Worm (Caenorhabditis elegans) whole organism, L1 larva: ENCODE measurements around the gene clec-165.

ENCODE experiments used
- C04F5.9 ChIP-seq: sonication (generic microtip); optimal IDR thresholded peaks from 2 replicates; lab custom pipeline; 2016; ENCODE audit warnings: missing genetic modification characterization, missing compliant biosample characterization
- C16A3.4 ChIP-seq: fragments of 150-350 bp; optimal IDR thresholded peaks from 2 replicates; lab custom pipeline; 2014; ENCODE audit warnings: missing biosample characterization, missing genetic modification characterization
- F16B12.6 ChIP-seq: fragments of 150-350 bp; optimal IDR thresholded peaks from 2 replicates; lab custom pipeline; 2014; ENCODE audit warnings: missing biosample characterization, missing genetic modification characterization
- Y116A8C.19 ChIP-seq: sonication (generic microtip); optimal IDR thresholded peaks from 2 replicates; lab custom pipeline; 2016; ENCODE audit warnings: missing compliant biosample characterization, missing genetic modification characterization, borderline replicate concordance
- aly-2 ChIP-seq: fragments of 150-350 bp; optimal IDR thresholded peaks from 2 replicates; lab custom pipeline; 2014; ENCODE audit warnings: missing biosample characterization, missing genetic modification characterization
- ama-1 ChIP-seq: fragments of 150-350 bp; optimal IDR thresholded peaks from 2 replicates; lab custom pipeline; 2014
- blmp-1 ChIP-seq: fragments of 150-350 bp; optimal IDR thresholded peaks from 2 replicates; lab custom pipeline; 2014; ENCODE audit warnings: missing biosample characterization, missing genetic modification characterization
- ceh-63 ChIP-seq: fragments of 200-800 bp; sonication (Bioruptor generic); optimal IDR thresholded peaks from 2 replicates; lab custom pipeline; 2018; ENCODE audit warnings: mild to moderate bottlenecking, missing genetic modification characterization, missing compliant biosample characterization
- ceh-8 ChIP-seq: fragments of 200-800 bp; sonication (Bioruptor generic); optimal IDR thresholded peaks from 2 replicates; lab custom pipeline; 2018; ENCODE audit warnings: mild to moderate bottlenecking, missing genetic modification characterization, moderate library complexity, missing compliant biosample characterization
- ceh-82 ChIP-seq, 3 experiments: fragments of 150-350 bp in 1 of 3; sonication (generic microtip) in 2 of 3; optimal IDR thresholded peaks; 2 replicates each; lab custom pipeline; 2014 to 2017; ENCODE audit warnings: missing biosample characterization in 3 of 3, missing genetic modification characterization in 3 of 3
- ceh-88 ChIP-seq: fragments of 200-800 bp; sonication (Bioruptor generic); IDR thresholded peaks from 2 replicates; pipeline ENCODE4 v1.3.6; 2022; ENCODE audit warnings: missing genetic modification characterization, missing compliant biosample characterization
- efl-1 ChIP-seq, 4 experiments: fragments of 150-350 bp; optimal IDR thresholded peaks in 3 of 4; peaks in 1 of 4; 1 replicate in 1 of 4; 2 replicates in 3 of 4; lab custom pipeline; 2014; ENCODE audit warnings: missing biosample characterization in 2 of 4, missing genetic modification characterization in 2 of 4, missing genetic modification reagents in 2 of 4
- efl-3 ChIP-seq: fragments of 200-800 bp; sonication (Bioruptor generic); optimal IDR thresholded peaks from 2 replicates; lab custom pipeline; 2018; ENCODE audit warnings: mild to moderate bottlenecking, missing genetic modification characterization, missing compliant biosample characterization
- egl-13 ChIP-seq: sonication (generic microtip); optimal IDR thresholded peaks from 2 replicates; lab custom pipeline; 2016; ENCODE audit warnings: missing genotype, missing genetic modification reagents, missing genetic modification characterization, missing compliant biosample characterization
- egl-27 ChIP-seq, 2 experiments: fragments of 150-350 bp in 1 of 2; sonication (generic microtip); optimal IDR thresholded peaks; 3 replicates each; lab custom pipeline; 2017 to 2018; ENCODE audit warnings: missing biosample characterization in 2 of 2, missing genetic modification characterization in 2 of 2, missing genetic modification reagents in 2 of 2
- ets-5 ChIP-seq: fragments of 200-800 bp; sonication (Bioruptor generic); IDR thresholded peaks from 2 replicates; pipeline ENCODE4 v1.3.6; 2022; ENCODE audit warnings: missing genetic modification characterization, missing compliant biosample characterization
- fkh-4 ChIP-seq: sonication (generic microtip); optimal IDR thresholded peaks from 2 replicates; lab custom pipeline; 2016; ENCODE audit warnings: missing compliant biosample characterization, missing genetic modification characterization, borderline replicate concordance
- fkh-8 ChIP-seq: sonication (generic microtip); optimal IDR thresholded peaks from 2 replicates; lab custom pipeline; 2016; ENCODE audit warnings: mild to moderate bottlenecking, missing genetic modification characterization, missing compliant biosample characterization
- fos-1 ChIP-seq: fragments of 150-350 bp; optimal IDR thresholded peaks from 2 replicates; lab custom pipeline; 2014; ENCODE audit warnings: missing biosample characterization, missing genetic modification characterization
- grh-1 ChIP-seq: fragments of 200-800 bp; sonication (Bioruptor generic); IDR thresholded peaks from 2 replicates; pipeline ENCODE4 v1.3.6; 2022; ENCODE audit warnings: missing genetic modification reagents, missing genetic modification characterization, missing compliant biosample characterization
- hlh-17 ChIP-seq: fragments of 200-800 bp; sonication (Bioruptor generic); optimal IDR thresholded peaks from 2 replicates; lab custom pipeline; 2018; ENCODE audit warnings: missing genetic modification characterization, mild to moderate bottlenecking, missing compliant biosample characterization, moderate library complexity, borderline replicate concordance
- hlh-4 ChIP-seq: sonication (generic microtip); optimal IDR thresholded peaks from 2 replicates; lab custom pipeline; 2016; ENCODE audit warnings: mild to moderate bottlenecking, missing genetic modification characterization, missing compliant biosample characterization
- hpl-2 ChIP-seq: fragments of 150-350 bp; optimal IDR thresholded peaks from 2 replicates; lab custom pipeline; 2014; ENCODE audit warnings: missing biosample characterization, missing genetic modification reagents, missing genetic modification characterization
- irx-1 ChIP-seq: sonication (generic microtip); optimal IDR thresholded peaks from 2 replicates; lab custom pipeline; 2016; ENCODE audit warnings: missing genetic modification characterization, missing compliant biosample characterization
- isw-1 ChIP-seq: fragments of 200-800 bp; sonication (Bioruptor generic); IDR thresholded peaks from 2 replicates; pipeline ENCODE4 v1.3.6; 2022; ENCODE audit warnings: missing genetic modification characterization, missing compliant biosample characterization
- jun-1 ChIP-seq: fragments of 150-350 bp; optimal IDR thresholded peaks from 2 replicates; lab custom pipeline; 2014; ENCODE audit warnings: missing biosample characterization, missing genetic modification reagents, missing genetic modification characterization
- lin-13 ChIP-seq: fragments of 150-350 bp; optimal IDR thresholded peaks from 2 replicates; lab custom pipeline; 2014; ENCODE audit warnings: missing biosample characterization, missing genetic modification reagents, missing genetic modification characterization
- lin-14 ChIP-seq: fragments of 200-800 bp; sonication (Bioruptor generic); optimal IDR thresholded peaks from 2 replicates; lab custom pipeline; 2018; ENCODE audit warnings: mild to moderate bottlenecking, missing genetic modification characterization, moderate library complexity, missing compliant biosample characterization
- lin-15B ChIP-seq: fragments of 150-350 bp; sonication (generic microtip); optimal IDR thresholded peaks from 3 replicates; lab custom pipeline; 2014; ENCODE audit warnings: missing biosample characterization, missing genetic modification characterization
- lin-35 ChIP-seq, 2 experiments: fragments of 150-350 bp; optimal IDR thresholded peaks; 2 replicates each; lab custom pipeline; 2014; ENCODE audit warnings: missing biosample characterization in 2 of 2, missing genetic modification characterization in 2 of 2, missing genetic modification reagents in 2 of 2
- lin-39 ChIP-seq: fragments of 150-350 bp; optimal IDR thresholded peaks from 2 replicates; lab custom pipeline; 2014; ENCODE audit warnings: missing biosample characterization, missing genetic modification reagents, missing genetic modification characterization
- mab-9 ChIP-seq: fragments of 200-800 bp; sonication (Bioruptor generic); IDR thresholded peaks from 2 replicates; pipeline ENCODE4 v1.3.6; 2022; ENCODE audit warnings: missing genetic modification reagents, missing genetic modification characterization, missing compliant biosample characterization
- mef-2 ChIP-seq: fragments of 150-350 bp; optimal IDR thresholded peaks from 2 replicates; lab custom pipeline; 2014; ENCODE audit warnings: missing biosample characterization, missing genetic modification characterization
- nhr-11 ChIP-seq: fragments of 150-350 bp; optimal IDR thresholded peaks from 2 replicates; lab custom pipeline; 2014; ENCODE audit warnings: missing biosample characterization, missing genetic modification characterization
- nhr-12 ChIP-seq: sonication (generic microtip); optimal IDR thresholded peaks from 2 replicates; lab custom pipeline; 2017; ENCODE audit warnings: missing biosample characterization, missing genetic modification characterization
- nhr-237 ChIP-seq: fragments of 150-350 bp; optimal IDR thresholded peaks from 2 replicates; lab custom pipeline; 2014; ENCODE audit warnings: missing biosample characterization, missing genetic modification characterization
- nhr-28 ChIP-seq: fragments of 150-350 bp; optimal IDR thresholded peaks from 2 replicates; lab custom pipeline; 2014; ENCODE audit warnings: missing biosample characterization, missing genetic modification characterization
- nhr-47 ChIP-seq: sonication (generic microtip); optimal IDR thresholded peaks from 2 replicates; lab custom pipeline; 2016; ENCODE audit warnings: mild to moderate bottlenecking, missing genetic modification characterization, moderate library complexity, missing compliant biosample characterization
- nhr-76 ChIP-seq: sonication (generic microtip); optimal IDR thresholded peaks from 2 replicates; lab custom pipeline; 2017; ENCODE audit warnings: missing biosample characterization, missing genetic modification characterization
- nhr-77 ChIP-seq: fragments of 150-350 bp; optimal IDR thresholded peaks from 2 replicates; lab custom pipeline; 2014; ENCODE audit warnings: missing biosample characterization, missing genetic modification characterization
- nhr-90 ChIP-seq: sonication (generic microtip); optimal IDR thresholded peaks from 2 replicates; lab custom pipeline; 2016; ENCODE audit warnings: mild to moderate bottlenecking, missing genetic modification characterization, missing compliant biosample characterization; ENCODE audit not compliant: poor library complexity
- pqm-1 ChIP-seq: sonication (generic microtip); optimal IDR thresholded peaks from 3 replicates; lab custom pipeline; 2017; ENCODE audit warnings: missing biosample characterization, missing genetic modification characterization
- skn-1 ChIP-seq: fragments of 150-350 bp; optimal IDR thresholded peaks from 2 replicates; lab custom pipeline; 2014; ENCODE audit warnings: missing biosample characterization, missing genetic modification characterization
- snu-23 ChIP-seq: sonication (generic microtip); optimal IDR thresholded peaks from 2 replicates; lab custom pipeline; 2016; ENCODE audit warnings: missing genetic modification characterization, missing compliant biosample characterization
- sptf-1 ChIP-seq: fragments of 150-350 bp; optimal IDR thresholded peaks from 2 replicates; lab custom pipeline; 2014; ENCODE audit warnings: missing biosample characterization, missing genetic modification characterization
- tbx-2 ChIP-seq: sonication (generic microtip); optimal IDR thresholded peaks from 2 replicates; lab custom pipeline; 2016; ENCODE audit warnings: missing genetic modification characterization, missing compliant biosample characterization
- unc-130 ChIP-seq: fragments of 150-350 bp; optimal IDR thresholded peaks from 2 replicates; lab custom pipeline; 2017; ENCODE audit warnings: missing biosample characterization, missing genetic modification characterization, inconsistent platforms
- unc-30 ChIP-seq: sonication (generic microtip); optimal IDR thresholded peaks from 2 replicates; lab custom pipeline; 2017; ENCODE audit warnings: missing biosample characterization, missing genetic modification characterization
- unc-62 ChIP-seq: fragments of 150-350 bp; optimal IDR thresholded peaks from 2 replicates; lab custom pipeline; 2014; ENCODE audit warnings: missing biosample characterization, missing genetic modification reagents, missing genetic modification characterization
- unc-86 ChIP-seq: sonication (generic microtip); optimal IDR thresholded peaks from 2 replicates; lab custom pipeline; 2016; ENCODE audit warnings: missing genetic modification characterization, missing compliant biosample characterization
- xbp-1 ChIP-seq: sonication (generic microtip); optimal IDR thresholded peaks from 2 replicates; lab custom pipeline; 2016; ENCODE audit warnings: missing genetic modification characterization, missing compliant biosample characterization
- zip-4 ChIP-seq: fragments of 200-800 bp; sonication (Bioruptor generic); optimal IDR thresholded peaks from 2 replicates; lab custom pipeline; 2018; ENCODE audit warnings: mild to moderate bottlenecking, missing genetic modification characterization, moderate library complexity, missing compliant biosample characterization
- ztf-11 ChIP-seq, 2 experiments: sonication (generic microtip); optimal IDR thresholded peaks; 2 replicates each; lab custom pipeline; 2016 to 2017; ENCODE audit warnings: missing genetic modification characterization in 2 of 2, missing biosample characterization in 1 of 2, missing compliant biosample characterization in 1 of 2
- ztf-4 ChIP-seq: fragments of 150-350 bp; optimal IDR thresholded peaks from 2 replicates; lab custom pipeline; 2014; ENCODE audit warnings: missing biosample characterization, missing genetic modification characterization

The clec-165 gene

ce11 chrIV:1239686-1240085 is 7.0 kb downstream of the clec-165 start, which contains the start of gene F38A1.8 (continued):
- TF ChIP-seq lin-14 (GFP tag; lab: Kevin White, UChicago) (no peak), C04F5.9 (tag; lab: Kevin White, UChicago) (peak; percentile 24), nhr-11 (no peak), efl-3 (no peak), fos-1 (peak; percentile 9), efl-1 (optimal IDR thresholded peaks at IDR 0.05; lab: Kevin White, UChicago) (peak; percentile 94 to 98), efl-1 (GFP tag; optimal IDR thresholded peaks at IDR 0.05 in 1 of 2; lab: Kevin White, UChicago) (peak; percentile 95 to 99), ceh-63 (no peak), unc-130 (peak; percentile 42), hlh-4 (tag; lab: Kevin White, UChicago) (no peak), xbp-1 (tag; lab: Kevin White, UChicago) (peak; percentile 50), F16B12.6 (tag; lab: Kevin White, UChicago) (peak; percentile 93), jun-1 (tag; lab: Kevin White, UChicago) (peak; percentile 27), nhr-77 (no peak), mab-9 (no peak), nhr-237 (tag; lab: Kevin White, UChicago) (peak; percentile 32), lin-15B (tag; lab: Kevin White, UChicago) (peak; percentile 69), unc-86 (tag; lab: Kevin White, UChicago) (peak; percentile 21), unc-30 (tag; lab: Kevin White, UChicago) (no peak), nhr-28 (tag; lab: Kevin White, UChicago) (no peak), snu-23 (peak; percentile 74), zip-4 (GFP tag; lab: Kevin White, UChicago) (no peak), ztf-11 (tag; optimal IDR thresholded peaks at IDR 0.05; lab: Kevin White, UChicago) (no peak), lin-35 (GFP tag; optimal IDR thresholded peaks at IDR 0.05; lab: Kevin White, UChicago) (peak; percentile 91 to 96), tbx-2 (tag; lab: Kevin White, UChicago) (peak; percentile 61), nhr-12 (no peak), blmp-1 (tag; lab: Kevin White, UChicago) (no peak), ceh-88 (no peak), grh-1 (peak; percentile 46; the same call in 1 of the 2 replicates), unc-62 (no peak), lin-13 (GFP tag; lab: Kevin White, UChicago) (peak; percentile 39), aly-2 (tag; lab: Kevin White, UChicago) (no peak), nhr-90 (tag; lab: Kevin White, UChicago) (peak; percentile 40), ceh-82 (tag; optimal IDR thresholded peaks at IDR 0.05; lab: Kevin White, UChicago) (peak; percentile 36 to 61 (median 42)), ama-1 (lab: Kevin White, UChicago) (no peak), skn-1 (tag; lab: Kevin White, UChicago) (peak; percentile 36), hpl-2 (GFP tag; lab: Kevin White, UChicago) (no peak), ets-5 (no peak), fkh-8 (no peak), isw-1 (GFP tag; lab: Robert Waterston, UW) (peak; percentile 24; the same call in 1 of the 2 replicates), egl-27 (tag; optimal IDR thresholded peaks at IDR 0.05; lab: Kevin White, UChicago) (no peak), egl-13 (tag; lab: Kevin White, UChicago) (no peak), nhr-47 (tag; lab: Kevin White, UChicago) (no peak), hlh-17 (GFP tag; lab: Kevin White, UChicago) (no peak), mef-2 (no peak), ceh-8 (GFP tag; lab: Kevin White, UChicago) (no peak), irx-1 (tag; lab: Kevin White, UChicago) (peak; percentile 25), ztf-4 (tag; lab: Kevin White, UChicago) (no peak), lin-39 (no peak), nhr-76 (tag; lab: Kevin White, UChicago) (no peak), sptf-1 (tag; lab: Kevin White, UChicago) (no peak), Y116A8C.19 (no peak), pqm-1 (no peak), C16A3.4 (tag; lab: Kevin White, UChicago) (peak; percentile 46), fkh-4 (tag; lab: Kevin White, UChicago) (no peak)
